Worm (Caenorhabditis elegans) whole organism, L1 larva: ENCODE results near the gene wrt-1.

Source experiments
- C04F5.9 ChIP-seq: sonication (generic microtip); optimal IDR thresholded peaks from 2 replicates; lab custom pipeline; 2016; ENCODE audit warnings: missing genetic modification characterization, missing compliant biosample characterization
- C16A3.4 ChIP-seq: fragments of 150-350 bp; optimal IDR thresholded peaks from 2 replicates; lab custom pipeline; 2014; ENCODE audit warnings: missing biosample characterization, missing genetic modification characterization
- F16B12.6 ChIP-seq: fragments of 150-350 bp; optimal IDR thresholded peaks from 2 replicates; lab custom pipeline; 2014; ENCODE audit warnings: missing biosample characterization, missing genetic modification characterization
- aha-1 ChIP-seq: fragments of 150-350 bp; optimal IDR thresholded peaks from 2 replicates; lab custom pipeline; 2014; ENCODE audit warnings: missing biosample characterization, missing genetic modification characterization
- blmp-1 ChIP-seq: fragments of 150-350 bp; optimal IDR thresholded peaks from 2 replicates; lab custom pipeline; 2014; ENCODE audit warnings: missing biosample characterization, missing genetic modification characterization
- ceh-82 ChIP-seq, 3 experiments: fragments of 150-350 bp in 1 of 3; sonication (generic microtip) in 2 of 3; optimal IDR thresholded peaks; 2 replicates each; lab custom pipeline; 2014 to 2017; ENCODE audit warnings: missing biosample characterization in 3 of 3, missing genetic modification characterization in 3 of 3
- ceh-88 ChIP-seq: fragments of 200-800 bp; sonication (Bioruptor generic); IDR thresholded peaks from 2 replicates; pipeline ENCODE4 v1.3.6; 2022; ENCODE audit warnings: missing genetic modification characterization, missing compliant biosample characterization
- ceh-90 ChIP-seq: sonication (generic microtip); optimal IDR thresholded peaks from 2 replicates; lab custom pipeline; 2016; ENCODE audit warnings: missing genetic modification characterization, missing compliant biosample characterization
- ces-1 ChIP-seq: fragments of 150-350 bp; optimal IDR thresholded peaks from 2 replicates; lab custom pipeline; 2014; ENCODE audit warnings: missing biosample characterization, missing genetic modification reagents, missing genetic modification characterization
- dsc-1 ChIP-seq: sonication (generic microtip); optimal IDR thresholded peaks from 2 replicates; lab custom pipeline; 2016; ENCODE audit warnings: mild to moderate bottlenecking, missing genetic modification characterization, missing compliant biosample characterization
- efl-1 ChIP-seq, 4 experiments: fragments of 150-350 bp; optimal IDR thresholded peaks in 3 of 4; peaks in 1 of 4; 1 replicate in 1 of 4; 2 replicates in 3 of 4; lab custom pipeline; 2014; ENCODE audit warnings: missing biosample characterization in 2 of 4, missing genetic modification characterization in 2 of 4, missing genetic modification reagents in 2 of 4
- efl-3 ChIP-seq: fragments of 200-800 bp; sonication (Bioruptor generic); optimal IDR thresholded peaks from 2 replicates; lab custom pipeline; 2018; ENCODE audit warnings: mild to moderate bottlenecking, missing genetic modification characterization, missing compliant biosample characterization
- egl-13 ChIP-seq: sonication (generic microtip); optimal IDR thresholded peaks from 2 replicates; lab custom pipeline; 2016; ENCODE audit warnings: missing genotype, missing genetic modification reagents, missing genetic modification characterization, missing compliant biosample characterization
- egl-27 ChIP-seq, 2 experiments: fragments of 150-350 bp in 1 of 2; sonication (generic microtip); optimal IDR thresholded peaks; 3 replicates each; lab custom pipeline; 2017 to 2018; ENCODE audit warnings: missing biosample characterization in 2 of 2, missing genetic modification characterization in 2 of 2, missing genetic modification reagents in 2 of 2
- elt-2 ChIP-seq: sonication (generic microtip); optimal IDR thresholded peaks from 2 replicates; lab custom pipeline; 2016; ENCODE audit warnings: missing genetic modification characterization, mild to moderate bottlenecking, inconsistent platforms, missing compliant biosample characterization, missing genetic modification reagents
- elt-3 ChIP-seq, 6 experiments: fragments of 150-350 bp in 1 of 6; sonication (generic microtip); optimal IDR thresholded peaks; 2 replicates each; lab custom pipeline; 2017 to 2018; ENCODE audit warnings: missing biosample characterization in 6 of 6, missing genetic modification characterization in 6 of 6, inconsistent platforms in 1 of 6
- ets-5 ChIP-seq: fragments of 200-800 bp; sonication (Bioruptor generic); IDR thresholded peaks from 2 replicates; pipeline ENCODE4 v1.3.6; 2022; ENCODE audit warnings: missing genetic modification characterization, missing compliant biosample characterization
- fkh-4 ChIP-seq: sonication (generic microtip); optimal IDR thresholded peaks from 2 replicates; lab custom pipeline; 2016; ENCODE audit warnings: missing compliant biosample characterization, missing genetic modification characterization, borderline replicate concordance
- fos-1 ChIP-seq: fragments of 150-350 bp; optimal IDR thresholded peaks from 2 replicates; lab custom pipeline; 2014; ENCODE audit warnings: missing biosample characterization, missing genetic modification characterization
- hlh-17 ChIP-seq: fragments of 200-800 bp; sonication (Bioruptor generic); optimal IDR thresholded peaks from 2 replicates; lab custom pipeline; 2018; ENCODE audit warnings: missing genetic modification characterization, mild to moderate bottlenecking, missing compliant biosample characterization, moderate library complexity, borderline replicate concordance
- isw-1 ChIP-seq: fragments of 200-800 bp; sonication (Bioruptor generic); IDR thresholded peaks from 2 replicates; pipeline ENCODE4 v1.3.6; 2022; ENCODE audit warnings: missing genetic modification characterization, missing compliant biosample characterization
- jun-1 ChIP-seq: fragments of 150-350 bp; optimal IDR thresholded peaks from 2 replicates; lab custom pipeline; 2014; ENCODE audit warnings: missing biosample characterization, missing genetic modification reagents, missing genetic modification characterization
- lin-14 ChIP-seq: fragments of 200-800 bp; sonication (Bioruptor generic); optimal IDR thresholded peaks from 2 replicates; lab custom pipeline; 2018; ENCODE audit warnings: mild to moderate bottlenecking, missing genetic modification characterization, moderate library complexity, missing compliant biosample characterization
- lin-35 ChIP-seq, 2 experiments: fragments of 150-350 bp; optimal IDR thresholded peaks; 2 replicates each; lab custom pipeline; 2014; ENCODE audit warnings: missing biosample characterization in 2 of 2, missing genetic modification characterization in 2 of 2, missing genetic modification reagents in 2 of 2
- lin-39 ChIP-seq: fragments of 150-350 bp; optimal IDR thresholded peaks from 2 replicates; lab custom pipeline; 2014; ENCODE audit warnings: missing biosample characterization, missing genetic modification reagents, missing genetic modification characterization
- lsy-2 ChIP-seq, 2 experiments: fragments of 150-350 bp; optimal IDR thresholded peaks; 2 replicates each; lab custom pipeline; 2014; ENCODE audit warnings: missing biosample characterization in 2 of 2, missing genetic modification characterization in 2 of 2
- mab-9 ChIP-seq: fragments of 200-800 bp; sonication (Bioruptor generic); IDR thresholded peaks from 2 replicates; pipeline ENCODE4 v1.3.6; 2022; ENCODE audit warnings: missing genetic modification reagents, missing genetic modification characterization, missing compliant biosample characterization
- mdl-1 ChIP-seq, 2 experiments: fragments of 150-350 bp; optimal IDR thresholded peaks; 2 replicates each; lab custom pipeline; 2014 to 2017; ENCODE audit warnings: missing biosample characterization in 2 of 2, missing genetic modification characterization in 2 of 2, inconsistent platforms in 1 of 2
- mef-2 ChIP-seq: fragments of 150-350 bp; optimal IDR thresholded peaks from 2 replicates; lab custom pipeline; 2014; ENCODE audit warnings: missing biosample characterization, missing genetic modification characterization
- mep-1 ChIP-seq: fragments of 150-350 bp; optimal IDR thresholded peaks from 2 replicates; lab custom pipeline; 2014; ENCODE audit warnings: missing biosample characterization, missing genetic modification characterization
- nhr-19 ChIP-seq: fragments of 200-800 bp; sonication (Bioruptor generic); conservative IDR thresholded peaks from 2 replicates; pipeline ENCODE4 v1.3.6; 2022; ENCODE audit warnings: missing genetic modification characterization, missing compliant biosample characterization
- nhr-237 ChIP-seq: fragments of 150-350 bp; optimal IDR thresholded peaks from 2 replicates; lab custom pipeline; 2014; ENCODE audit warnings: missing biosample characterization, missing genetic modification characterization
- nhr-28 ChIP-seq: fragments of 150-350 bp; optimal IDR thresholded peaks from 2 replicates; lab custom pipeline; 2014; ENCODE audit warnings: missing biosample characterization, missing genetic modification characterization
- nhr-47 ChIP-seq: sonication (generic microtip); optimal IDR thresholded peaks from 2 replicates; lab custom pipeline; 2016; ENCODE audit warnings: mild to moderate bottlenecking, missing genetic modification characterization, moderate library complexity, missing compliant biosample characterization
- nhr-77 ChIP-seq: fragments of 150-350 bp; optimal IDR thresholded peaks from 2 replicates; lab custom pipeline; 2014; ENCODE audit warnings: missing biosample characterization, missing genetic modification characterization
- nhr-85 ChIP-seq: sonication (generic microtip); peaks from one replicate; lab custom pipeline; 2016; ENCODE audit warnings: missing genetic modification characterization, inconsistent platforms, missing compliant biosample characterization
- nhr-90 ChIP-seq: sonication (generic microtip); optimal IDR thresholded peaks from 2 replicates; lab custom pipeline; 2016; ENCODE audit warnings: mild to moderate bottlenecking, missing genetic modification characterization, missing compliant biosample characterization; ENCODE audit not compliant: poor library complexity
- pag-3 ChIP-seq: sonication (generic microtip); optimal IDR thresholded peaks from 2 replicates; lab custom pipeline; 2017; ENCODE audit warnings: missing genetic modification characterization, mild to moderate bottlenecking, missing compliant biosample characterization, antibody characterized with exemption, borderline replicate concordance; ENCODE audit not compliant: insufficient read depth
- pax-3 ChIP-seq: fragments of 200-800 bp; sonication (Bioruptor generic); optimal IDR thresholded peaks from 2 replicates; lab custom pipeline; 2018; ENCODE audit warnings: mild to moderate bottlenecking, missing genetic modification characterization, moderate library complexity, missing compliant biosample characterization
- pqm-1 ChIP-seq: sonication (generic microtip); optimal IDR thresholded peaks from 3 replicates; lab custom pipeline; 2017; ENCODE audit warnings: missing biosample characterization, missing genetic modification characterization
- snu-23 ChIP-seq: sonication (generic microtip); optimal IDR thresholded peaks from 2 replicates; lab custom pipeline; 2016; ENCODE audit warnings: missing genetic modification characterization, missing compliant biosample characterization
- sox-4 ChIP-seq: sonication (generic microtip); optimal IDR thresholded peaks from 2 replicates; lab custom pipeline; 2016; ENCODE audit warnings: missing genetic modification characterization, missing compliant biosample characterization
- sup-37 ChIP-seq: fragments of 200-800 bp; sonication (Bioruptor generic); optimal IDR thresholded peaks from 2 replicates; lab custom pipeline; 2018; ENCODE audit warnings: mild to moderate bottlenecking, missing genetic modification characterization, missing compliant biosample characterization
- tlp-1 ChIP-seq: fragments of 150-350 bp; optimal IDR thresholded peaks from 2 replicates; lab custom pipeline; 2014; ENCODE audit warnings: missing biosample characterization, missing genetic modification characterization
- unc-30 ChIP-seq: sonication (generic microtip); optimal IDR thresholded peaks from 2 replicates; lab custom pipeline; 2017; ENCODE audit warnings: missing biosample characterization, missing genetic modification characterization
- unc-86 ChIP-seq: sonication (generic microtip); optimal IDR thresholded peaks from 2 replicates; lab custom pipeline; 2016; ENCODE audit warnings: missing genetic modification characterization, missing compliant biosample characterization
- unc-98 ChIP-seq: fragments of 200-800 bp; sonication (Bioruptor generic); IDR thresholded peaks from 2 replicates; pipeline ENCODE4 v1.3.6; 2022; ENCODE audit warnings: missing genetic modification characterization, missing compliant biosample characterization
- ztf-11 ChIP-seq, 2 experiments: sonication (generic microtip); optimal IDR thresholded peaks; 2 replicates each; lab custom pipeline; 2016 to 2017; ENCODE audit warnings: missing genetic modification characterization in 2 of 2, missing biosample characterization in 1 of 2, missing compliant biosample characterization in 1 of 2

wrt-1 gene

ce11 chrII:7549035-7549434 lies 18.2 kb downstream of the wrt-1 start, which contains the start of gene tph-1:
tph-1 (plus strand) TSS chrII:7549335.
- TF ChIP-seq ceh-90 (tag; lab: Kevin White, UChicago) (no peak), nhr-77 (no peak), ztf-11 (tag; optimal IDR thresholded peaks at IDR 0.05; lab: Kevin White, UChicago) (no peak), blmp-1 (no peak), fos-1 (tag; lab: Kevin White, UChicago) (no peak), ces-1 (GFP tag; lab: Kevin White, UChicago) (no peak), lin-39 (tag; lab: Kevin White, UChicago) (no peak), pag-3 (no peak)

ce11 chrII:7553806-7554205 lies 23.0 kb downstream of the wrt-1 start, which contains the start of gene ZK1290.10:
ZK1290.10 (minus strand) TSS chrII:7553906.
- no peak for TF ChIP-seq ceh-88
- no peak for TF ChIP-seq egl-27 (tag; optimal IDR thresholded peaks at IDR 0.05; lab: Kevin White, UChicago)
- no peak for TF ChIP-seq mef-2 (tag; lab: Kevin White, UChicago)
- no peak for TF ChIP-seq lsy-2 (tag; optimal IDR thresholded peaks at IDR 0.05; lab: Kevin White, UChicago)
- TF ChIP-seq mep-1: no peak
- TF ChIP-seq fkh-4: no peak
- no peak for TF ChIP-seq ces-1 (GFP tag; lab: Kevin White, UChicago)
- TF ChIP-seq nhr-47 (tag; lab: Kevin White, UChicago): no peak
- no peak for TF ChIP-seq ceh-82 (tag; optimal IDR thresholded peaks at IDR 0.05; lab: Kevin White, UChicago)
- TF ChIP-seq unc-98 (GFP tag; lab: Robert Waterston, UW): no peak
- TF ChIP-seq nhr-85 (tag; lab: Kevin White, UChicago): no peak

DNA sequence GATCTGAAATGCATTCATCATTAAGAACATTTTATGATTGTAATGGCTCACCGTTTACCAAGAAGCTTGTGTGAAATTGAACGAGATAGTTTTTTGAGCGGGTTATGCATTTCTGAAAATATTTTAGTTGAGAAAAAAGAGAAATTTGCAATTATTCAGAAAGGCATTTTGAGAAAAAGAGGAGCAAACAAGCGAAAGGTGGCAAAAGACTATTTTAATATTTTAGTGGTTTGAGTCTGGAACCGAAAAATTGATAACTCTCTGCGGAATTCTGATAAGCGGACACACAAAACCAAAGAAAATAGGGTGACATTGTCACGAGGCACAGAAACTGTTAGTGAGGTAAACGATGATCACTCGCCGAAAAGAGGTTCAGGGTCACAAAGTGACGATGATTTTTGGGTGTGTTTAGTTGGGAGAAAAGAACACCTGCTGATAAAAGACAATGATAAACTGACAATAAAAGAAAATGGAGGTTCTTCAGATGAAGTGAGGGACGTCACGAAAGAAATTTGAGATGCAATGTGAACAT lies 24.0 kb downstream of the wrt-1 start:
- TF ChIP-seq unc-86 (tag; lab: Kevin White, UChicago): no peak
- peak in 1 of 2 experiments; percentile 39 for TF ChIP-seq mdl-1 (tag; optimal IDR thresholded peaks at IDR 0.05; lab: Kevin White, UChicago)
- no peak for TF ChIP-seq ets-5 (GFP tag; lab: Robert Waterston, UW)
- peak; percentile 37 for TF ChIP-seq nhr-90 (tag; lab: Kevin White, UChicago)
- peak in 1 of 2 experiments; percentile 64 for TF ChIP-seq lin-35 (GFP tag; optimal IDR thresholded peaks at IDR 0.05; lab: Kevin White, UChicago)
- TF ChIP-seq egl-13 (tag; lab: Kevin White, UChicago): no peak
- TF ChIP-seq nhr-237 (tag; lab: Kevin White, UChicago): no peak
- TF ChIP-seq efl-1 (optimal IDR thresholded peaks at IDR 0.05; lab: Kevin White, UChicago): no peak
- no peak for TF ChIP-seq efl-1 (GFP tag; optimal IDR thresholded peaks at IDR 0.05 in 1 of 2; lab: Kevin White, UChicago)
- no peak for TF ChIP-seq mab-9 (GFP tag; lab: Robert Waterston, UW)
- TF ChIP-seq aha-1: no peak
- TF ChIP-seq ceh-88: no peak
- no peak for TF ChIP-seq jun-1 (tag; lab: Kevin White, UChicago)
- no peak for TF ChIP-seq nhr-47 (tag; lab: Kevin White, UChicago)
- peak in 1 of 6 experiments; percentile 32 for TF ChIP-seq elt-3 (tag; optimal IDR thresholded peaks at IDR 0.05; lab: Kevin White, UChicago)
- TF ChIP-seq fos-1 (tag; lab: Kevin White, UChicago): no peak
- TF ChIP-seq efl-3: no peak
- TF ChIP-seq tlp-1 (tag; lab: Kevin White, UChicago): no peak
- no peak for TF ChIP-seq C04F5.9 (tag; lab: Kevin White, UChicago)
- TF ChIP-seq sox-4 (tag; lab: Kevin White, UChicago): no peak
- peak; percentile 27; the same call in 1 of the 2 replicates for TF ChIP-seq nhr-19
- TF ChIP-seq lin-39 (tag; lab: Kevin White, UChicago): no peak
- no peak for TF ChIP-seq pax-3 (tag; lab: Kevin White, UChicago)
- no peak for TF ChIP-seq C16A3.4
- TF ChIP-seq nhr-85 (tag; lab: Kevin White, UChicago): peak; percentile 53
- peak; percentile 94 for TF ChIP-seq elt-2 (tag; lab: Kevin White, UChicago)
- no peak for TF ChIP-seq sup-37 (GFP tag; lab: Kevin White, UChicago)
- peak; percentile 32 for TF ChIP-seq pqm-1 (tag; lab: Kevin White, UChicago)
- peak; percentile 33 for TF ChIP-seq snu-23 (GFP tag; lab: Kevin White, UChicago)
- no peak for TF ChIP-seq unc-30
- TF ChIP-seq lin-14: peak; percentile 70
- no peak for TF ChIP-seq hlh-17 (GFP tag; lab: Kevin White, UChicago)
- no peak for TF ChIP-seq ztf-11 (tag; optimal IDR thresholded peaks at IDR 0.05; lab: Kevin White, UChicago)
- no peak for TF ChIP-seq egl-27 (tag; optimal IDR thresholded peaks at IDR 0.05; lab: Kevin White, UChicago)
- TF ChIP-seq nhr-28 (tag; lab: Kevin White, UChicago): no peak
- no peak for TF ChIP-seq dsc-1
- TF ChIP-seq F16B12.6 (tag; lab: Kevin White, UChicago): no peak
- TF ChIP-seq isw-1 (GFP tag; lab: Robert Waterston, UW): no peak
